Worm (Caenorhabditis elegans) whole organism, mixed stage, embryonic: ENCODE data around the gene pha-1.
A peak's percentile ranks its signal among the peaks of the same experiment; 100 is the strongest.

ENCODE experiments used
- blmp-1 ChIP-seq: fragments of 150-350 bp; optimal IDR thresholded peaks from 2 replicates; lab custom pipeline; 2014; ENCODE audit warnings: missing biosample characterization, missing genetic modification characterization
- elt-3 ChIP-seq: fragments of 150-350 bp; optimal IDR thresholded peaks from 2 replicates; lab custom pipeline; 2014; ENCODE audit warnings: missing biosample characterization, missing genetic modification characterization
- lin-32 ChIP-seq: fragments of 200-800 bp; sonication (Bioruptor generic); optimal IDR thresholded peaks from 2 replicates; lab custom pipeline; 2018; ENCODE audit warnings: mild to moderate bottlenecking, missing genetic modification characterization, missing compliant biosample characterization
- lsy-2 ChIP-seq: fragments of 150-350 bp; optimal IDR thresholded peaks from 2 replicates; lab custom pipeline; 2014; ENCODE audit warnings: missing biosample characterization, missing genetic modification characterization
- mab-5 ChIP-seq: fragments of 150-350 bp; optimal IDR thresholded peaks from 2 replicates; lab custom pipeline; 2014; ENCODE audit warnings: missing biosample characterization, missing genetic modification characterization
- nhr-12 ChIP-seq: fragments of 150-350 bp; optimal IDR thresholded peaks from 2 replicates; lab custom pipeline; 2014; ENCODE audit warnings: missing biosample characterization, missing genetic modification characterization
- pha-4 ChIP-seq: fragments of 150-350 bp; optimal IDR thresholded peaks from 2 replicates; lab custom pipeline; 2018; ENCODE audit warnings: missing biosample characterization, missing genetic modification reagents, missing genetic modification characterization
- sem-2 ChIP-seq: fragments of 200-800 bp; sonication (Bioruptor generic); optimal IDR thresholded peaks from 2 replicates; lab custom pipeline; 2018; ENCODE audit warnings: mild to moderate bottlenecking, missing genetic modification characterization, missing compliant biosample characterization
- snpc-4 ChIP-seq: fragments of 150-350 bp; optimal IDR thresholded peaks from 2 replicates; lab custom pipeline; 2014; ENCODE audit warnings: missing biosample characterization, missing genetic modification characterization
- unc-62 ChIP-seq: fragments of 150-350 bp; optimal IDR thresholded peaks from 2 replicates; lab custom pipeline; 2014; ENCODE audit warnings: missing biosample characterization, missing genetic modification reagents, missing genetic modification characterization
- ztf-11 ChIP-seq: fragments of 150-350 bp; optimal IDR thresholded peaks from 2 replicates; lab custom pipeline; 2014; ENCODE audit warnings: missing biosample characterization, missing genetic modification characterization

ce11 chrIII:11110756-11111155, 20.8 kb upstream of the pha-1 start:
- TF ChIP-seq sem-2 (no peak), unc-62 (GFP tag; lab: Kevin White, UChicago) (no peak), pha-4 (peak; percentile 14), snpc-4 (tag; lab: Kevin White, UChicago) (no peak), mab-5 (tag; lab: Kevin White, UChicago) (no peak), nhr-12 (tag; lab: Kevin White, UChicago) (no peak), ztf-11 (tag; lab: Kevin White, UChicago) (no peak), lsy-2 (tag; lab: Kevin White, UChicago) (peak; percentile 33), blmp-1 (tag; lab: Kevin White, UChicago) (no peak), elt-3 (tag; lab: Kevin White, UChicago) (no peak), lin-32 (no peak)
